Worm (Caenorhabditis elegans) whole organism, late embryonic: ENCODE measurements around the gene nlt-1.

ENCODE experiments used
- C08G9.2 ChIP-seq: sonication (generic microtip); optimal IDR thresholded peaks from 2 replicates; lab custom pipeline; 2016; ENCODE audit warnings: mild to moderate bottlenecking, missing genetic modification characterization, moderate library complexity, missing compliant biosample characterization
- C38D4.7 ChIP-seq: fragments of 200-800 bp; sonication (Bioruptor generic); optimal IDR thresholded peaks from 2 replicates; lab custom pipeline; 2018; ENCODE audit warnings: mild to moderate bottlenecking, missing genetic modification characterization, moderate library complexity, missing compliant biosample characterization
- K02D7.2 ChIP-seq: sonication (generic microtip); optimal IDR thresholded peaks from 2 replicates; lab custom pipeline; 2017; ENCODE audit warnings: mild to moderate bottlenecking, missing genetic modification characterization, missing compliant biosample characterization
- K09A11.1 ChIP-seq: sonication (generic microtip); optimal IDR thresholded peaks from 2 replicates; lab custom pipeline; 2017; ENCODE audit warnings: antibody characterized with exemption, mild to moderate bottlenecking, missing genetic modification characterization, missing compliant biosample characterization; ENCODE audit not compliant: insufficient read depth
- T23F11.4 ChIP-seq: fragments of 200-800 bp; sonication (Bioruptor generic); optimal IDR thresholded peaks from 2 replicates; lab custom pipeline; 2018; ENCODE audit warnings: mild to moderate bottlenecking, missing genetic modification characterization, missing compliant biosample characterization
- Y22D7AL.16 ChIP-seq: sonication (generic microtip); optimal IDR thresholded peaks from 2 replicates; lab custom pipeline; 2016; ENCODE audit warnings: missing genetic modification characterization, missing compliant biosample characterization
- ahr-1 ChIP-seq: sonication (generic microtip); optimal IDR thresholded peaks from 2 replicates; lab custom pipeline; 2016; ENCODE audit warnings: missing genetic modification characterization, missing compliant biosample characterization
- ceh-18 ChIP-seq: sonication (generic microtip); optimal IDR thresholded peaks from 2 replicates; lab custom pipeline; 2016; ENCODE audit warnings: missing genetic modification characterization, missing compliant biosample characterization
- ceh-19 ChIP-seq: fragments of 200-800 bp; sonication (Bioruptor generic); optimal IDR thresholded peaks from 2 replicates; lab custom pipeline; 2018; ENCODE audit warnings: mild to moderate bottlenecking, missing genetic modification characterization, missing compliant biosample characterization
- ceh-2 ChIP-seq: sonication (generic microtip); optimal IDR thresholded peaks from 2 replicates; lab custom pipeline; 2016; ENCODE audit warnings: missing genotype, missing genetic modification characterization, missing compliant biosample characterization
- ceh-30 ChIP-seq: fragments of 150-350 bp; optimal IDR thresholded peaks from 2 replicates; lab custom pipeline; 2014; ENCODE audit warnings: missing biosample characterization, missing genetic modification characterization
- ceh-31 ChIP-seq: sonication (generic microtip); optimal IDR thresholded peaks from 2 replicates; lab custom pipeline; 2016; ENCODE audit warnings: missing genetic modification characterization, missing compliant biosample characterization
- ceh-45 ChIP-seq: fragments of 200-800 bp; sonication (Bioruptor generic); IDR thresholded peaks from 2 replicates; pipeline ENCODE4 v1.3.6; 2022; ENCODE audit warnings: missing genetic modification reagents, missing genetic modification characterization, missing compliant biosample characterization
- ceh-48 ChIP-seq: sonication (generic microtip); optimal IDR thresholded peaks from 2 replicates; lab custom pipeline; 2016; ENCODE audit warnings: missing genetic modification characterization, inconsistent platforms, missing compliant biosample characterization
- dmd-4 ChIP-seq: sonication (generic microtip); optimal IDR thresholded peaks from 2 replicates; lab custom pipeline; 2016; ENCODE audit warnings: borderline replicate concordance, missing genetic modification characterization, missing compliant biosample characterization
- elt-2 ChIP-seq: sonication (generic microtip); optimal IDR thresholded peaks from 2 replicates; lab custom pipeline; 2016; ENCODE audit warnings: missing genetic modification reagents, missing genetic modification characterization, missing compliant biosample characterization
- elt-4 ChIP-seq: sonication (generic microtip); optimal IDR thresholded peaks from 2 replicates; lab custom pipeline; 2016; ENCODE audit warnings: missing genetic modification characterization, missing compliant biosample characterization
- ets-4 ChIP-seq: sonication (generic microtip); optimal IDR thresholded peaks from 2 replicates; lab custom pipeline; 2016; ENCODE audit warnings: missing genetic modification characterization, missing compliant biosample characterization
- hlh-6 ChIP-seq: sonication (generic microtip); optimal IDR thresholded peaks from 2 replicates; lab custom pipeline; 2016; ENCODE audit warnings: missing genotype, missing genetic modification characterization, missing compliant biosample characterization
- hlh-8 ChIP-seq: sonication (generic microtip); optimal IDR thresholded peaks from 2 replicates; lab custom pipeline; 2016; ENCODE audit warnings: missing genotype, missing genetic modification characterization, missing compliant biosample characterization
- lim-6 ChIP-seq: sonication (generic microtip); optimal IDR thresholded peaks from 2 replicates; lab custom pipeline; 2016; ENCODE audit warnings: missing genetic modification characterization, missing compliant biosample characterization
- madf-2 ChIP-seq: sonication (generic microtip); optimal IDR thresholded peaks from 2 replicates; lab custom pipeline; 2017; ENCODE audit warnings: missing genetic modification characterization, missing compliant biosample characterization
- mec-3 ChIP-seq: sonication (generic microtip); optimal IDR thresholded peaks from 2 replicates; lab custom pipeline; 2016; ENCODE audit warnings: borderline replicate concordance, missing genetic modification characterization, missing compliant biosample characterization
- pat-9 ChIP-seq: fragments of 200-800 bp; sonication (Bioruptor generic); optimal IDR thresholded peaks from 2 replicates; lab custom pipeline; 2018; ENCODE audit warnings: mild to moderate bottlenecking, missing genetic modification characterization, moderate library complexity, missing compliant biosample characterization
- pqm-1 ChIP-seq: sonication (generic microtip); optimal IDR thresholded peaks from 2 replicates; lab custom pipeline; 2016; ENCODE audit warnings: missing genetic modification characterization, missing compliant biosample characterization
- pros-1 ChIP-seq: fragments of 150-350 bp; optimal IDR thresholded peaks from 2 replicates; lab custom pipeline; 2014; ENCODE audit warnings: missing biosample characterization, missing genetic modification reagents, missing genetic modification characterization
- ref-2 ChIP-seq: sonication (generic microtip); optimal IDR thresholded peaks from 2 replicates; lab custom pipeline; 2016; ENCODE audit warnings: missing genetic modification characterization, missing compliant biosample characterization
- syd-9 ChIP-seq: sonication (generic microtip); optimal IDR thresholded peaks from 2 replicates; lab custom pipeline; 2016; ENCODE audit warnings: mild to moderate bottlenecking, missing genetic modification characterization, moderate library complexity, missing compliant biosample characterization
- tbx-2 ChIP-seq: sonication (generic microtip); optimal IDR thresholded peaks from 2 replicates; lab custom pipeline; 2016; ENCODE audit warnings: missing genetic modification characterization, missing compliant biosample characterization
- tbx-7 ChIP-seq: sonication (generic microtip); optimal IDR thresholded peaks from 2 replicates; lab custom pipeline; 2016; ENCODE audit warnings: missing genotype, missing genetic modification characterization, missing compliant biosample characterization
- ttx-3 ChIP-seq: sonication (generic microtip); optimal IDR thresholded peaks from 2 replicates; lab custom pipeline; 2016; ENCODE audit warnings: missing genetic modification reagents, missing genetic modification characterization, missing compliant biosample characterization
- unc-42 ChIP-seq: sonication (generic microtip); optimal IDR thresholded peaks from 2 replicates; lab custom pipeline; 2016; ENCODE audit warnings: missing genotype, missing genetic modification characterization, missing compliant biosample characterization
- unc-55 ChIP-seq: sonication (generic microtip); optimal IDR thresholded peaks from 2 replicates; lab custom pipeline; 2017; ENCODE audit warnings: missing biosample characterization, missing genetic modification reagents, missing genetic modification characterization
- unc-86 ChIP-seq: sonication (generic microtip); optimal IDR thresholded peaks from 2 replicates; lab custom pipeline; 2016; ENCODE audit warnings: missing genetic modification characterization, missing compliant biosample characterization
- ztf-16 ChIP-seq: sonication (generic microtip); optimal IDR thresholded peaks from 2 replicates; lab custom pipeline; 2017; ENCODE audit warnings: missing genetic modification characterization, missing compliant biosample characterization

nlt-1 gene

ce11 chrII:9967999-9968706, 32.8 kb downstream of the nlt-1 start, which contains the start of the genes R53.4 and psf-1:
Gene R53.4 (minus strand): TSS chrII:9968049.
Gene psf-1 (plus strand): TSS chrII:9968673.
- TF ChIP-seq pqm-1 (no peak), ceh-19 (GFP tag; lab: Kevin White, UChicago) (no peak), unc-42 (tag; lab: Kevin White, UChicago) (peak; percentile 25), ets-4 (tag; lab: Kevin White, UChicago) (peak; percentile 69), ahr-1 (tag; lab: Kevin White, UChicago) (peak; percentile 21), elt-2 (peak; percentile 20), lim-6 (tag; lab: Kevin White, UChicago) (no peak), tbx-2 (tag; lab: Kevin White, UChicago) (peak; percentile 83), madf-2 (tag; lab: Kevin White, UChicago) (no peak), hlh-8 (tag; lab: Kevin White, UChicago) (peak; percentile 43), ceh-31 (peak; percentile 86), syd-9 (tag; lab: Kevin White, UChicago) (no peak), tbx-7 (peak; percentile 50), C08G9.2 (tag; lab: Kevin White, UChicago) (peak; percentile 74), ceh-2 (tag; lab: Kevin White, UChicago) (peak; percentile 75)

- TF ChIP-seq unc-42 (tag; lab: Kevin White, UChicago) (no peak), ceh-18 (no peak), unc-55 (no peak), mec-3 (no peak), T23F11.4 (no peak), C08G9.2 (tag; lab: Kevin White, UChicago) (no peak), Y22D7AL.16 (tag; lab: Kevin White, UChicago) (no peak), hlh-6 (tag; lab: Kevin White, UChicago) (no peak), ref-2 (tag; lab: Kevin White, UChicago) (no peak), ceh-48 (tag; lab: Kevin White, UChicago) (no peak), pqm-1 (no peak), ceh-45 (no peak), pros-1 (no peak), ztf-16 (no peak), elt-4 (no peak), K02D7.2 (no peak), pat-9 (tag; lab: Kevin White, UChicago) (no peak), K09A11.1 (no peak), dmd-4 (tag; lab: Kevin White, UChicago) (no peak)
These were observed 34.0 kb downstream of the nlt-1 start, which contains the start of gene dtmk-1 for ce11 chrII:9966954-9967353. Gene dtmk-1 (minus strand): TSS chrII:9967099.

ce11 chrII:9965325-9965724, 35.6 kb downstream of the nlt-1 start:
- TF ChIP-seq ceh-19 (GFP tag; lab: Kevin White, UChicago) (no peak), pat-9 (tag; lab: Kevin White, UChicago) (no peak), ceh-18 (no peak), ceh-30 (no peak), ets-4 (tag; lab: Kevin White, UChicago) (no peak)
- TF ChIP-seq, all 69 proteins: peak for 0

- no peak for TF ChIP-seq lim-6 (tag; lab: Kevin White, UChicago)
- no peak for TF ChIP-seq syd-9 (tag; lab: Kevin White, UChicago)
- no peak for TF ChIP-seq unc-86 (tag; lab: Kevin White, UChicago)
- TF ChIP-seq ttx-3: no peak
- TF ChIP-seq C38D4.7 (GFP tag; lab: Kevin White, UChicago): no peak
- TF ChIP-seq ceh-2 (tag; lab: Kevin White, UChicago): no peak
These were observed 37.1 kb downstream of the nlt-1 start for ce11 chrII:9963808-9964207.
